Worm (Caenorhabditis elegans): ENCODE results near the gene C08B6.11.

- TF ChIP-seq unc-62 (GFP tag; optimal IDR thresholded peaks at IDR 0.05), result no peak
- no peak for TF ChIP-seq mbf-1 (tag; optimal IDR thresholded peaks at IDR 0.05)
- no peak for TF ChIP-seq fos-1 (tag; optimal IDR thresholded peaks at IDR 0.05)
- TF ChIP-seq lin-11 (tag; optimal IDR thresholded peaks at IDR 0.05), result no peak
- no peak for TF ChIP-seq ama-1 (optimal IDR thresholded peaks at IDR 0.05)
- no peak for TF ChIP-seq ceh-82 (tag; optimal IDR thresholded peaks at IDR 0.05)
- no peak for TF ChIP-seq nhr-25 (tag; optimal IDR thresholded peaks at IDR 0.05)
- no peak for TF ChIP-seq blmp-1 (tag; optimal IDR thresholded peaks at IDR 0.05; ENCODE audit: insufficient read depth)
- TF ChIP-seq lin-13 (GFP tag; optimal IDR thresholded peaks at IDR 0.05), result no peak
- no peak for TF ChIP-seq alr-1 (tag; optimal IDR thresholded peaks at IDR 0.05)
- TF ChIP-seq unc-39 (tag; optimal IDR thresholded peaks at IDR 0.05), result no peak
- no peak for TF ChIP-seq nhr-11 (tag; optimal IDR thresholded peaks at IDR 0.05)
Observed at ce11 chrV:10098429-10098828, 9.0 kb upstream of the C08B6.11 start, which contains the start of gene ugt-47.
